Worm (Caenorhabditis elegans): Measurements from ENCODE around the gene cam-1.

The cam-1 gene

DNA sequence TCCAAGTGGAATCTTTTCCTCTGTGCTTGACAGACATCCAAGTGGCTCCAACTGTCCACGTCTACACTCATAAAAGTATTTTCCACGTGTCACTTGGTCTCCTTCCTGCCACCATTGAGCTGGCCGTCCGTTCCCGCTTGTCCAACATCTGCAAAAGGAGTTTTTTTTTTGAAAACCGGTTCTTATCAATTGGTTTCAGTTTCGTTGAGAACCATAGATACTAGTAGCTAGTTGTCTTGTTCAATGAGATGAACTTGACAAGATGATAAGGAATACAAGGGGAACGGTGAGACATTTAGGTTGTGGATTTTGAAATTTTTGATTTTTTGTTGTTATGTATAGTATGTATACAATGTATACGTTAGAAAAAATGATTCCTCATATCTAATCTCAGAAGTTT is 35.7 kb upstream of the cam-1 start:
- TF ChIP-seq ztf-22 (GFP tag; optimal IDR thresholded peaks at IDR 0.05) = no peak
- no peak for TF ChIP-seq F49E8.2 (tag; optimal IDR thresholded peaks at IDR 0.05; ENCODE audit: insufficient read depth)
- no peak for TF ChIP-seq F55B11.4 (tag; optimal IDR thresholded peaks at IDR 0.05; ENCODE audit: borderline replicate concordance, insufficient read depth)
- no peak for TF ChIP-seq zfh-2 (GFP tag; conservative IDR thresholded peaks at IDR 0.05)
- TF ChIP-seq ceh-100 (GFP tag; IDR thresholded peaks at IDR 0.05) = no peak

DNA sequence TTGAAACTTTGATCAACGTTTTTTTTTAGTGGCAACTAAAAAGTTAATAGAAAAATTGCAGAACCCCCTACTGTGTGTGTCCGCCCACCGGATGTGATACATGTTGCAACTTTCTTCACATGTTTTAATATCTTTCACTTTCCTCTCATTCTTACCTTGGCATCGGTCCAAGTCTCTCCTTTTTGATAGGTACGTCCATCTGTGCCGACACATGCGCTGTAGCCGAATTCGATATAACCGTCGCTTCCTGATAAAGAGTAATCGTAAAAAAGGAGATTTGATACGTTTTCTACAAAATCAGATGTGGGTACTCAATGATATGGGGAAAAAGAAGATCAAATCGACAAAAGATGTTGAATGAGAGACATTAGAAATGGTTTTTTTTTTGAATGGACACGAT is 35.0 kb upstream of the cam-1 start:
- no peak for TF ChIP-seq gei-17 (GFP tag; optimal IDR thresholded peaks at IDR 0.05)
- no peak for TF ChIP-seq F49E8.2 (tag; optimal IDR thresholded peaks at IDR 0.05; ENCODE audit: insufficient read depth)
- no peak for TF ChIP-seq ceh-27 (GFP tag; optimal IDR thresholded peaks at IDR 0.05)
- no peak for TF ChIP-seq somi-1 (GFP tag; optimal IDR thresholded peaks at IDR 0.05)

ce11 chrII:9343955-9344354 is 33.9 kb upstream of the cam-1 start:
- no peak for TF ChIP-seq F33H1.4 (GFP tag; IDR thresholded peaks at IDR 0.05)
- TF ChIP-seq snpc-1.3 (tag; optimal IDR thresholded peaks at IDR 0.05; ENCODE audit: insufficient read depth) = no peak
- no peak for TF ChIP-seq ceh-79 (tag; optimal IDR thresholded peaks at IDR 0.05)
- no peak for TF ChIP-seq mxl-1 (tag; optimal IDR thresholded peaks at IDR 0.05)
- no peak for TF ChIP-seq Y53G8AR.9 (GFP tag; conservative IDR thresholded peaks at IDR 0.05)
- no peak for TF ChIP-seq zim-3 (tag; optimal IDR thresholded peaks at IDR 0.05)
- no peak for TF ChIP-seq mes-4 (tag; optimal IDR thresholded peaks at IDR 0.05)
- no peak for TF ChIP-seq ceh-40 (GFP tag; IDR thresholded peaks at IDR 0.05)
- no peak for TF ChIP-seq aptf-2 (GFP tag; conservative IDR thresholded peaks at IDR 0.05)
- TF ChIP-seq snpc-1.1 (tag; optimal IDR thresholded peaks at IDR 0.05; ENCODE audit: insufficient read depth) = no peak
- TF ChIP-seq ztf-18 (tag; optimal IDR thresholded peaks at IDR 0.05) = no peak
- no peak for TF ChIP-seq Y56A3A.18 (GFP tag; IDR thresholded peaks at IDR 0.05)
- TF ChIP-seq ztf-3 (GFP tag; optimal IDR thresholded peaks at IDR 0.05) = no peak
- TF ChIP-seq attf-6 (GFP tag; IDR thresholded peaks at IDR 0.05) = no peak
- no peak for TF ChIP-seq ets-4 (GFP tag; optimal IDR thresholded peaks at IDR 0.05)
- no peak for TF ChIP-seq D2030.7 (GFP tag; IDR thresholded peaks at IDR 0.05)
- TF ChIP-seq bed-2 (GFP tag; IDR thresholded peaks at IDR 0.05) = no peak

- TF ChIP-seq aptf-2 (GFP tag; conservative IDR thresholded peaks at IDR 0.05) = no peak
- TF ChIP-seq sea-2 (GFP tag; IDR thresholded peaks at IDR 0.05) = no peak
- no peak for TF ChIP-seq B0019.2 (GFP tag; conservative IDR thresholded peaks at IDR 0.05)
- no peak for TF ChIP-seq zfh-2 (GFP tag; conservative IDR thresholded peaks at IDR 0.05)
- TF ChIP-seq chd-7 (tag; optimal IDR thresholded peaks at IDR 0.05) = no peak
- no peak for TF ChIP-seq D2030.7 (GFP tag; IDR thresholded peaks at IDR 0.05)
- no peak for TF ChIP-seq nhr-90 (tag; optimal IDR thresholded peaks at IDR 0.05)
- TF ChIP-seq Y67H2A.10 (GFP tag; conservative IDR thresholded peaks at IDR 0.05) = no peak
- no peak for TF ChIP-seq T07F8.4 (tag; optimal IDR thresholded peaks at IDR 0.05)
- TF ChIP-seq ccch-3 (GFP tag; optimal IDR thresholded peaks at IDR 0.05) = no peak
- TF ChIP-seq nhr-27 (tag; optimal IDR thresholded peaks at IDR 0.05) = no peak
These were observed 28.8 kb upstream of the cam-1 start, which contains the start of gene ttll-12 for ce11 chrII:9338859-9339258. ttll-12 (plus strand) TSS chrII:9338997.

DNA sequence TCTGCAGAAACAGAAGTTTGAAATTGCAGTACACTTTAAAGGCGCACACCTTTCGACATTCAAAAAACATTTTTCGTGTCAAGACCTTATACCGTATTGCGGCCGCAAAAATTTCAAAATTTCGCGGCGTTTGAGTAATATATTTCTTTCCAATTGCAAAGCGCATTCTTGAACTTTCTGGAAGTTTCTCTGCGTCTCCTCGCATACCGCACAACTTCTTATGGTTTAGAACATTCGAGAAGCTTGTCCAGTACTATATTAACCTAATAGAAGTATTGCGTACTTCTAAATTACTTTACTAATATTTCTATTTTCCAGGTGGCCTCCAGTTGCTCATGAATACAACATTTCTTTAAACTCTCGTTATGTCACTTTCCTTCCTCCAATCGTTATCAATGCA is 26.5 kb upstream of the cam-1 start:
- TF ChIP-seq madf-6 (GFP tag; IDR thresholded peaks at IDR 0.05) = no peak
- peak; percentile 73 for TF ChIP-seq hsf-1 (GFP tag; IDR thresholded peaks at IDR 0.05)

Data from whole organism, young adult.